Worm (Caenorhabditis elegans) whole organism, L1 larva: ENCODE measurements around the gene puf-3.

Source experiments
- F16B12.6 ChIP-seq: fragments of 150-350 bp; optimal IDR thresholded peaks from 2 replicates; lab custom pipeline; 2014; ENCODE audit warnings: missing biosample characterization, missing genetic modification characterization
- blmp-1 ChIP-seq: fragments of 150-350 bp; optimal IDR thresholded peaks from 2 replicates; lab custom pipeline; 2014; ENCODE audit warnings: missing biosample characterization, missing genetic modification characterization
- dsc-1 ChIP-seq: sonication (generic microtip); optimal IDR thresholded peaks from 2 replicates; lab custom pipeline; 2016; ENCODE audit warnings: mild to moderate bottlenecking, missing genetic modification characterization, missing compliant biosample characterization
- efl-1 ChIP-seq, 4 experiments: fragments of 150-350 bp; optimal IDR thresholded peaks in 3 of 4; peaks in 1 of 4; 1 replicate in 1 of 4; 2 replicates in 3 of 4; lab custom pipeline; 2014; ENCODE audit warnings: missing biosample characterization in 2 of 4, missing genetic modification characterization in 2 of 4, missing genetic modification reagents in 2 of 4
- elt-2 ChIP-seq: sonication (generic microtip); optimal IDR thresholded peaks from 2 replicates; lab custom pipeline; 2016; ENCODE audit warnings: missing genetic modification characterization, mild to moderate bottlenecking, inconsistent platforms, missing compliant biosample characterization, missing genetic modification reagents
- elt-3 ChIP-seq, 6 experiments: fragments of 150-350 bp in 1 of 6; sonication (generic microtip); optimal IDR thresholded peaks; 2 replicates each; lab custom pipeline; 2017 to 2018; ENCODE audit warnings: missing biosample characterization in 6 of 6, missing genetic modification characterization in 6 of 6, inconsistent platforms in 1 of 6
- fkh-10 ChIP-seq: sonication (generic microtip); optimal IDR thresholded peaks from 2 replicates; lab custom pipeline; 2017; ENCODE audit warnings: missing biosample characterization, missing genetic modification reagents, missing genetic modification characterization
- fkh-4 ChIP-seq: sonication (generic microtip); optimal IDR thresholded peaks from 2 replicates; lab custom pipeline; 2016; ENCODE audit warnings: missing compliant biosample characterization, missing genetic modification characterization, borderline replicate concordance
- hlh-4 ChIP-seq: sonication (generic microtip); optimal IDR thresholded peaks from 2 replicates; lab custom pipeline; 2016; ENCODE audit warnings: mild to moderate bottlenecking, missing genetic modification characterization, missing compliant biosample characterization
- lin-13 ChIP-seq: fragments of 150-350 bp; optimal IDR thresholded peaks from 2 replicates; lab custom pipeline; 2014; ENCODE audit warnings: missing biosample characterization, missing genetic modification reagents, missing genetic modification characterization
- lin-14 ChIP-seq: fragments of 200-800 bp; sonication (Bioruptor generic); optimal IDR thresholded peaks from 2 replicates; lab custom pipeline; 2018; ENCODE audit warnings: mild to moderate bottlenecking, missing genetic modification characterization, moderate library complexity, missing compliant biosample characterization
- lin-35 ChIP-seq, 2 experiments: fragments of 150-350 bp; optimal IDR thresholded peaks; 2 replicates each; lab custom pipeline; 2014; ENCODE audit warnings: missing biosample characterization in 2 of 2, missing genetic modification characterization in 2 of 2, missing genetic modification reagents in 2 of 2
- lin-39 ChIP-seq: fragments of 150-350 bp; optimal IDR thresholded peaks from 2 replicates; lab custom pipeline; 2014; ENCODE audit warnings: missing biosample characterization, missing genetic modification reagents, missing genetic modification characterization
- lsy-2 ChIP-seq, 2 experiments: fragments of 150-350 bp; optimal IDR thresholded peaks; 2 replicates each; lab custom pipeline; 2014; ENCODE audit warnings: missing biosample characterization in 2 of 2, missing genetic modification characterization in 2 of 2
- mab-9 ChIP-seq: fragments of 200-800 bp; sonication (Bioruptor generic); IDR thresholded peaks from 2 replicates; pipeline ENCODE4 v1.3.6; 2022; ENCODE audit warnings: missing genetic modification reagents, missing genetic modification characterization, missing compliant biosample characterization
- mdl-1 ChIP-seq, 2 experiments: fragments of 150-350 bp; optimal IDR thresholded peaks; 2 replicates each; lab custom pipeline; 2014 to 2017; ENCODE audit warnings: missing biosample characterization in 2 of 2, missing genetic modification characterization in 2 of 2, inconsistent platforms in 1 of 2
- mep-1 ChIP-seq: fragments of 150-350 bp; optimal IDR thresholded peaks from 2 replicates; lab custom pipeline; 2014; ENCODE audit warnings: missing biosample characterization, missing genetic modification characterization
- nhr-12 ChIP-seq: sonication (generic microtip); optimal IDR thresholded peaks from 2 replicates; lab custom pipeline; 2017; ENCODE audit warnings: missing biosample characterization, missing genetic modification characterization
- nhr-19 ChIP-seq: fragments of 200-800 bp; sonication (Bioruptor generic); conservative IDR thresholded peaks from 2 replicates; pipeline ENCODE4 v1.3.6; 2022; ENCODE audit warnings: missing genetic modification characterization, missing compliant biosample characterization
- nhr-28 ChIP-seq: fragments of 150-350 bp; optimal IDR thresholded peaks from 2 replicates; lab custom pipeline; 2014; ENCODE audit warnings: missing biosample characterization, missing genetic modification characterization
- nhr-76 ChIP-seq: sonication (generic microtip); optimal IDR thresholded peaks from 2 replicates; lab custom pipeline; 2017; ENCODE audit warnings: missing biosample characterization, missing genetic modification characterization
- nhr-77 ChIP-seq: fragments of 150-350 bp; optimal IDR thresholded peaks from 2 replicates; lab custom pipeline; 2014; ENCODE audit warnings: missing biosample characterization, missing genetic modification characterization
- nhr-90 ChIP-seq: sonication (generic microtip); optimal IDR thresholded peaks from 2 replicates; lab custom pipeline; 2016; ENCODE audit warnings: mild to moderate bottlenecking, missing genetic modification characterization, missing compliant biosample characterization; ENCODE audit not compliant: poor library complexity
- pqm-1 ChIP-seq: sonication (generic microtip); optimal IDR thresholded peaks from 3 replicates; lab custom pipeline; 2017; ENCODE audit warnings: missing biosample characterization, missing genetic modification characterization
- rnt-1 ChIP-seq: sonication (generic microtip); optimal IDR thresholded peaks from 2 replicates; lab custom pipeline; 2016; ENCODE audit warnings: mild to moderate bottlenecking, missing genetic modification characterization, moderate library complexity, missing compliant biosample characterization
- sptf-1 ChIP-seq: fragments of 150-350 bp; optimal IDR thresholded peaks from 2 replicates; lab custom pipeline; 2014; ENCODE audit warnings: missing biosample characterization, missing genetic modification characterization
- sup-37 ChIP-seq: fragments of 200-800 bp; sonication (Bioruptor generic); optimal IDR thresholded peaks from 2 replicates; lab custom pipeline; 2018; ENCODE audit warnings: mild to moderate bottlenecking, missing genetic modification characterization, missing compliant biosample characterization
- swsn-7 ChIP-seq: sonication (generic microtip); optimal IDR thresholded peaks from 2 replicates; lab custom pipeline; 2016; ENCODE audit warnings: missing genetic modification characterization, missing compliant biosample characterization
- unc-62 ChIP-seq: fragments of 150-350 bp; optimal IDR thresholded peaks from 2 replicates; lab custom pipeline; 2014; ENCODE audit warnings: missing biosample characterization, missing genetic modification reagents, missing genetic modification characterization
- unc-86 ChIP-seq: sonication (generic microtip); optimal IDR thresholded peaks from 2 replicates; lab custom pipeline; 2016; ENCODE audit warnings: missing genetic modification characterization, missing compliant biosample characterization

The puf-3 gene

DNA sequence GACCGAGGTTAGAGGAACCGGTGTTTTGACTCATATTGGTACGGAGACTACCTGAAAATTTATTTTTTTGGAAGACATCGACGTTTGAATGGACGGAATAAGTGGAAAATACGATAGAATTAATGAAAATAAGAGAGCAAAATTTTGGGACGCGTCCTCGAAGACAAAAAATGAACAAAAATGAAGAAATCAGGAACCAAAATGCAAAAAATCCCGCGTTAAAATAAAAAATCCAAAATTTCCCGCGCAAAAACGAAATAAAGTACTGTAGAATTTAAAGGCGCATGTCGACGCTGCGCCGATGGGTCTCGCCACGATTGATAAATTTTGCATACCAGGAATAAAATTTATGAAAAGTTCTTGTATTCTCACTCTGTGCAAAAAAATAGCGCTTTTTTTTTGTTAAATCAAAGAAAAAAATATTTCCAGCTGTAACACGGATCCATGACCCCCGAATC lies at the start of gene puf-3:
TSS of gene puf-3 (minus strand) at position 51 of the 458 bp plus-strand sequence.
- no peak for TF ChIP-seq lin-39 (tag; lab: Kevin White, UChicago)
- no peak for TF ChIP-seq fkh-10 (GFP tag; lab: Kevin White, UChicago)
- no peak for TF ChIP-seq nhr-28 (tag; lab: Kevin White, UChicago)
- no peak for TF ChIP-seq pqm-1 (tag; lab: Kevin White, UChicago)
- TF ChIP-seq nhr-12 (tag; lab: Kevin White, UChicago): no peak
- no peak for TF ChIP-seq nhr-90 (tag; lab: Kevin White, UChicago)
- TF ChIP-seq elt-2: no peak
- TF ChIP-seq nhr-76 (tag; lab: Kevin White, UChicago): no peak
- TF ChIP-seq mdl-1 (tag; optimal IDR thresholded peaks at IDR 0.05; lab: Kevin White, UChicago): no peak
- TF ChIP-seq fkh-4 (tag; lab: Kevin White, UChicago): no peak
- no peak for TF ChIP-seq sup-37 (GFP tag; lab: Kevin White, UChicago)
- TF ChIP-seq nhr-19: no peak
- no peak for TF ChIP-seq blmp-1 (tag; lab: Kevin White, UChicago)

ce11 chrIV:13561629-13562028 lies 49.7 kb upstream of the puf-3 start, which contains the start of the genes Y45F10B.13 and qui-1:
Gene Y45F10B.13 (minus strand): TSS chrIV:13561729.
Gene qui-1 (plus strand): TSS chrIV:13561861.
- peak; percentile 22 for TF ChIP-seq rnt-1 (tag; lab: Kevin White, UChicago)
- no peak for TF ChIP-seq swsn-7 (tag; lab: Kevin White, UChicago)
- no peak for TF ChIP-seq fkh-4 (tag; lab: Kevin White, UChicago)
- peak; percentile 47 for TF ChIP-seq lin-14 (GFP tag; lab: Kevin White, UChicago)
- no peak for TF ChIP-seq sup-37 (GFP tag; lab: Kevin White, UChicago)
- TF ChIP-seq dsc-1 (tag; lab: Kevin White, UChicago): peak; percentile 64
- no peak for TF ChIP-seq sptf-1 (tag; lab: Kevin White, UChicago)
- TF ChIP-seq, all 84 proteins: peak for 3

DNA sequence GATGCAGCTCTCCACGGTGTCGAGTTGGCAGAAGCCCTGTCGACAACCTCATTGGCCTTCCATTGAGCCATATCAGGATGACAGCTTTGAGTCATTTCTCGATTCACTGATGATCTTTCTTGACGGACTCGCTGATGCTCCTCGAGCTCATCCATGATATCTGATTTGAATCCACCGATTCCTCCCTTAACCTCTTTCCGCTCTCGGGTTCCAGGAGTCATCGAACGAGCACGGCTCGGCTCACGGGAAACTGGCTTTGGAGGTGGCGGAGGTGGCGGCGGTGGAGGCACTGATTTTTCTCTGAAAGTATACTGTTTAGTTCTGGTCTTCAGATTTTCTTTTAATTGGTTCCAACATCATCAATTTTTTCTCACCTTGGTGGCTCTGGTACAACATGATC lies 47.1 kb upstream of the puf-3 start:
- no peak for TF ChIP-seq unc-62 (GFP tag; lab: Kevin White, UChicago)
- TF ChIP-seq, all 84 proteins: peak for 0

DNA sequence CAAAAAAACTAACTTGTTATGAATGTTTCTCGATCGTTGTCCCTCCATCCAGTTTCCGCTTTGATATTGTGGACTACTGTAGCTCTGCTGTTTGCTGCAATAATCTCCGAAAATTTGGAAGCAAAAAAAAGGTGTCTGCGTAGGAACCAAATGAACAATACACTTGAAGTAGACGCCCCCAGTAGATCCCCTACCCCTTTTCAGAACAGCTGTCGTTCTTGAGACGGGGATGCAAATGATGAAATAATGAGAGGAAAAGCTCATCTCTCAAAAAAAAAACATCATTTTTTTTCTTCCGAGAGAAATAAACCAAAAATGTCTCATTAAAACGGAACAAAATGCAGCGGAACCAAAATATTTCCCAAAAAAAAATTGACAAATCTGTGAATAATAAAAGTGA lies 45.4 kb upstream of the puf-3 start:
- TF ChIP-seq F16B12.6 (tag; lab: Kevin White, UChicago) (no peak), lin-14 (GFP tag; lab: Kevin White, UChicago) (peak; percentile 22)
- TF ChIP-seq, all 84 proteins: peak for 1

- peak; percentile 58 for TF ChIP-seq lin-14 (GFP tag; lab: Kevin White, UChicago)
- TF ChIP-seq nhr-77: no peak
- TF ChIP-seq lin-35 (GFP tag; optimal IDR thresholded peaks at IDR 0.05; lab: Kevin White, UChicago): no peak
These were observed 43.5 kb upstream of the puf-3 start for ce11 chrIV:13555508-13555907.

DNA sequence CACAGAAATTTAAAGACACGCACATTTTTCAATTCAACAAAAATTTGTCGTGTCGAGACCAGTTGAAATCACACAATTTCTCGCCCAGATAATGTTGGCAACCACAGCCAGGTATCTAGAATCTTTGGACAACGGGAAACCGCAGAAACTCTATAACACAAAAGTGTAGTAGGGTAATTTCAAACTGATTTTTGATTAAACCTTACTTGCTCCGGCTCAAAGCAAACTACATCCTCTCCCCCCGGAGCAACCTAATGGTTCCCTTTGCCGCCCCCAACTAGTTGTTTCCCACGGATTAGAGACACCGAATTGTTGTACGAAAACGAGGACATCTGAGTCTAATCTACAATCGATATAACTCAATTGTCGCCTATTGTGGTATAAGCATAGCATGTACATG lies 42.4 kb upstream of the puf-3 start:
- TF ChIP-seq mep-1 (tag; lab: Kevin White, UChicago): no peak
- no peak for TF ChIP-seq lsy-2 (tag; optimal IDR thresholded peaks at IDR 0.05; lab: Kevin White, UChicago)
- no peak for TF ChIP-seq elt-3 (tag; optimal IDR thresholded peaks at IDR 0.05; lab: Kevin White, UChicago)
- no peak for TF ChIP-seq lin-13 (GFP tag; lab: Kevin White, UChicago)
- TF ChIP-seq efl-1 (optimal IDR thresholded peaks at IDR 0.05; lab: Kevin White, UChicago): no peak
- peak in 1 of 2 experiments; percentile 76 for TF ChIP-seq efl-1 (GFP tag; optimal IDR thresholded peaks at IDR 0.05 in 1 of 2; lab: Kevin White, UChicago)
- TF ChIP-seq unc-86: no peak
- TF ChIP-seq, all 84 proteins: peak for 1

- TF ChIP-seq mab-9 (GFP tag; lab: Robert Waterston, UW) (no peak), hlh-4 (tag; lab: Kevin White, UChicago) (peak; percentile 15)
These were observed 37.4 kb upstream of the puf-3 start for ce11 chrIV:13549350-13549749.
